Fruit fly (Drosophila melanogaster): Measurements from ENCODE around the gene Pif1A.

Pif1A gene

dm6 chr3R:8787538-8788282 is 13.3 kb downstream of the Pif1A start:
- TF ChIP-seq cnc (optimal IDR thresholded peaks at IDR 0.05) (no peak), Clk (GFP tag; optimal IDR thresholded peaks at IDR 0.05) (no peak), ovo (GFP tag; optimal IDR thresholded peaks at IDR 0.05) (no peak), CG7045 (GFP tag; optimal IDR thresholded peaks at IDR 0.05) (no peak), CG5204 (GFP tag; optimal IDR thresholded peaks at IDR 0.05) (no peak), Hr96 (GFP tag; optimal IDR thresholded peaks at IDR 0.05) (no peak), CG11617 (GFP tag; optimal IDR thresholded peaks at IDR 0.05) (no peak), kay (GFP tag; ENCODE audit: borderline replicate concordance) (no peak), CG7101 (tag; optimal IDR thresholded peaks at IDR 0.05) (no peak), CG12768 (GFP tag; optimal IDR thresholded peaks at IDR 0.05) (no peak), CG1620 (GFP tag; optimal IDR thresholded peaks at IDR 0.05) (no peak)

DNA sequence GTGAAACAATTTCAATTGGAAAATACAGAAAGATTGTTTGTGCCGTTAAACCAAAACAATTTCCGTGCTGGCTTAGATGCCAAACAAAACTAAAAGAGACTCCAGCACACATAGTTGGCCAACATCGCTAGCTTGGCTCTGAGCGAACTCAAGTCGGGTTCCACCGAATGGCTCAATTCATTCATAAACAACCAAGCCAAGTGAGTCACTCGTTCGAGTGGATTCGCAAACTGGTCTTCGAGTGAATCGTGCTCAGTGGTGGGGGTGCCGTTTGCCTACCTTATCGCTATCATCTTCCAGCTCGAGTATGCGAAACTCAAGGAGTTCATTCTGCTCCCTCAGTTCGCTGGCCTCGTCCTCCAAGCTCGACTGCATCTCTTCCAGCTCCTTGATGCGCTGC is 15.5 kb downstream of the Pif1A start:
- no peak for TF ChIP-seq Mnt (GFP tag; optimal IDR thresholded peaks at IDR 0.05)
- no peak for TF ChIP-seq Clk (GFP tag; optimal IDR thresholded peaks at IDR 0.05)
- TF ChIP-seq toe (GFP tag; optimal IDR thresholded peaks at IDR 0.05), result no peak
- TF ChIP-seq cic (GFP tag; optimal IDR thresholded peaks at IDR 0.05), result no peak
- no peak for TF ChIP-seq CG7101 (tag; optimal IDR thresholded peaks at IDR 0.05)
- TF ChIP-seq CG12768 (GFP tag; optimal IDR thresholded peaks at IDR 0.05), result no peak
- no peak for TF ChIP-seq CG7045 (GFP tag; optimal IDR thresholded peaks at IDR 0.05)
- TF ChIP-seq tj (GFP tag; optimal IDR thresholded peaks at IDR 0.05), result no peak
- TF ChIP-seq kay (GFP tag; ENCODE audit: borderline replicate concordance), result no peak
- TF ChIP-seq ovo (GFP tag; optimal IDR thresholded peaks at IDR 0.05), result no peak
- no peak for TF ChIP-seq CG1620 (GFP tag; optimal IDR thresholded peaks at IDR 0.05)
- TF ChIP-seq CG5204 (GFP tag; optimal IDR thresholded peaks at IDR 0.05), result no peak
- TF ChIP-seq CG14711 (tag; optimal IDR thresholded peaks at IDR 0.05), result no peak
- TF ChIP-seq Crg-1 (GFP tag; optimal IDR thresholded peaks at IDR 0.05), result no peak
- no peak for TF ChIP-seq cnc (optimal IDR thresholded peaks at IDR 0.05)
- no peak for TF ChIP-seq CG11617 (GFP tag; optimal IDR thresholded peaks at IDR 0.05)
- no peak for TF ChIP-seq pad (GFP tag; optimal IDR thresholded peaks at IDR 0.05)
- no peak for TF ChIP-seq CG33017 (tag; optimal IDR thresholded peaks at IDR 0.05)

dm6 chr3R:8784788-8785187 is 16.2 kb downstream of the Pif1A start:
- TF ChIP-seq bab1 (GFP tag; optimal IDR thresholded peaks at IDR 0.05) (no peak), toe (GFP tag; optimal IDR thresholded peaks at IDR 0.05) (no peak), CG33017 (tag; optimal IDR thresholded peaks at IDR 0.05) (no peak), tj (GFP tag; optimal IDR thresholded peaks at IDR 0.05) (no peak), cnc (optimal IDR thresholded peaks at IDR 0.05) (no peak), CG12768 (GFP tag; optimal IDR thresholded peaks at IDR 0.05) (no peak), cic (GFP tag; optimal IDR thresholded peaks at IDR 0.05) (no peak), CG11617 (GFP tag; optimal IDR thresholded peaks at IDR 0.05) (no peak), CG5204 (GFP tag; optimal IDR thresholded peaks at IDR 0.05) (no peak), Mnt (GFP tag; optimal IDR thresholded peaks at IDR 0.05) (no peak), Clk (GFP tag; optimal IDR thresholded peaks at IDR 0.05) (no peak), pad (GFP tag; optimal IDR thresholded peaks at IDR 0.05) (no peak), kay (GFP tag; ENCODE audit: borderline replicate concordance) (no peak)

DNA sequence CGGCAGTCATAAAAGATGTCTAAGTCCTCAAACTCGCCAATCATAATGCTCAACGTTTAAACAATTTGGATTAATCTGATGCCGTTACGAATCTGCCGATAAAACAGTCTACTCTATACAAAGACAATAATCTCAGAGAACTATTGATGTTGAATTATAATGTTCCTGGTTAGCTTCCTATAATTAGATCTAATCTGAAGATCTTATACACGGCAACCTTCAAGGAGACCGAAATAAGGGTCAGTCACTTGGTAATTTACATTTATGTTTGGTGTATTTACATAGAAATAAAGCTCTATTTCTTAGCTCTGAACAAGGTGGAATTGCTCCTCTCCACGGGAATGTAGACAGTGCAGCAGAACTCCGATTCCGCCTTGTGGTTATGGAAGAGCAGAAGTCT is 20.3 kb downstream of the Pif1A start, which contains the start of gene CG33189:
Gene CG33189 (minus strand): TSS at position 101 of the 400 bp plus-strand sequence.
- TF ChIP-seq Crg-1 (GFP tag; optimal IDR thresholded peaks at IDR 0.05), result no peak
- no peak for TF ChIP-seq CG12768 (GFP tag; optimal IDR thresholded peaks at IDR 0.05)
- TF ChIP-seq pad (GFP tag; optimal IDR thresholded peaks at IDR 0.05), result no peak

DNA sequence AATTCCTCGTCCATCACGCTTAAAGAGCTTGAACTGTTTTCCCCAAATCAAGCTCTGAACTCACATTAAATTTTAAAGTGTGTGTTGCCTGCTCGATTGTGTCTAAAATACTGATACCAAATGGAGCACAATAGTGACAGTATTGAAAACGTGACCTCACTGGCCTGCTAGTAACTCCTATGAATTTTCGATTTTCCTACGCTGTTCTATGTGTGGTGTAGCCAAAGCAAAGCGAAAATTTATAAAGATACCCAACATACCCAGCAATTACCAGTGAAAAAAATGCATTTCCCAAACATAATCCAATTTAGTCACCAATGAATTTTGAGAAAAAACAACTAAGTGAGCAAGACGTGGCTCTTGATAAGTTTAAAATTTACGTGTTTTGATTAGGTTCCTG is 21.2 kb downstream of the Pif1A start, which contains the start of gene CG33191:
Gene CG33191 (minus strand): TSS at position 101 of the 400 bp plus-strand sequence.
- no peak for TF ChIP-seq toe (GFP tag; optimal IDR thresholded peaks at IDR 0.05)
- TF ChIP-seq Crg-1 (GFP tag; optimal IDR thresholded peaks at IDR 0.05), result no peak
- TF ChIP-seq pad (GFP tag; optimal IDR thresholded peaks at IDR 0.05), result no peak
- no peak for TF ChIP-seq CG1620 (GFP tag; optimal IDR thresholded peaks at IDR 0.05)
- no peak for TF ChIP-seq CG7101 (tag; optimal IDR thresholded peaks at IDR 0.05)
- no peak for TF ChIP-seq Clk (GFP tag; optimal IDR thresholded peaks at IDR 0.05)
- TF ChIP-seq tj (GFP tag; optimal IDR thresholded peaks at IDR 0.05), result no peak
- no peak for TF ChIP-seq cic (GFP tag; optimal IDR thresholded peaks at IDR 0.05)
- TF ChIP-seq CG5204 (GFP tag; optimal IDR thresholded peaks at IDR 0.05), result no peak
- no peak for TF ChIP-seq Mnt (GFP tag; optimal IDR thresholded peaks at IDR 0.05)
- no peak for TF ChIP-seq CG7045 (GFP tag; optimal IDR thresholded peaks at IDR 0.05)
- TF ChIP-seq kay (GFP tag; ENCODE audit: borderline replicate concordance), result no peak
- no peak for TF ChIP-seq CG12768 (GFP tag; optimal IDR thresholded peaks at IDR 0.05)
- TF ChIP-seq bab1 (GFP tag; optimal IDR thresholded peaks at IDR 0.05), result no peak
- TF ChIP-seq CG33017 (tag; optimal IDR thresholded peaks at IDR 0.05), result no peak

- TF ChIP-seq CG11617 (GFP tag; optimal IDR thresholded peaks at IDR 0.05) (no peak), CG1620 (GFP tag; optimal IDR thresholded peaks at IDR 0.05) (no peak), kay (GFP tag; ENCODE audit: borderline replicate concordance) (peak; percentile 86)
These were observed 27.8 kb downstream of the Pif1A start, which contains the start of gene CG34301 for dm6 chr3R:8773135-8773534. Gene CG34301, plus strand, starts transcription at chr3R:8773435.

DNA sequence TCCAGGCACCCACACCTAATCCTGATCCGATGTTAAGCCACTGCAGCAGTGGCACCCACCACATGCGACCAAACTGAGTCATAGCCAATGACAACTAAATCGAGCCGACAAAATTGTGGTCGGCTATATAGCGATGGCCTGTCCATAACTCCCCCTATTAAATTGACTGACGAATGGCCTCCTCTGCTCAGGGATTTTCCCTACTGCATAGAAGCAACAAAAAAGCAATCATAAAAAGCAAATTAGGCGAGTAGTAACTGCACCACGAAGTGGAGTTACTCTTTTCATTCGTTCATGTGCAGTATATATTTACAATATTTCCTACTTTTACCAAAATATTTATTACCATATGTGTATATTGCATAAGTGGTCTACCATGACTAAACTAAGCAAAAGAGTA is 28.4 kb downstream of the Pif1A start, which contains the start of gene CG13318:
Gene CG13318 (minus strand): TSS at position 101 of the 400 bp plus-strand sequence.
- TF ChIP-seq tj (GFP tag; optimal IDR thresholded peaks at IDR 0.05) (no peak), CG14711 (tag; optimal IDR thresholded peaks at IDR 0.05) (no peak), CG1620 (GFP tag; optimal IDR thresholded peaks at IDR 0.05) (no peak), pad (GFP tag; optimal IDR thresholded peaks at IDR 0.05) (no peak), Clk (GFP tag; optimal IDR thresholded peaks at IDR 0.05) (no peak), kay (GFP tag; ENCODE audit: borderline replicate concordance) (no peak), ovo (GFP tag; optimal IDR thresholded peaks at IDR 0.05) (no peak), bab1 (GFP tag; optimal IDR thresholded peaks at IDR 0.05) (no peak), CG7101 (tag; optimal IDR thresholded peaks at IDR 0.05) (no peak), CG11617 (GFP tag; optimal IDR thresholded peaks at IDR 0.05) (no peak), cnc (optimal IDR thresholded peaks at IDR 0.05) (no peak), CG12768 (GFP tag; optimal IDR thresholded peaks at IDR 0.05) (no peak), Hr96 (GFP tag; optimal IDR thresholded peaks at IDR 0.05) (no peak), Crg-1 (GFP tag; optimal IDR thresholded peaks at IDR 0.05) (no peak), CG33017 (tag; optimal IDR thresholded peaks at IDR 0.05) (no peak), CG5204 (GFP tag; optimal IDR thresholded peaks at IDR 0.05) (no peak)

All from whole organism, adult.